Worm (Caenorhabditis elegans) whole organism, midembryonic: ENCODE measurements around the gene prk-2.

Experiments used
- cog-1 ChIP-seq: sonication (generic microtip); optimal IDR thresholded peaks from 2 replicates; lab custom pipeline; 2016; ENCODE audit warnings: missing genetic modification characterization, missing compliant biosample characterization
- flt-1 ChIP-seq: fragments of 200-800 bp; sonication (Bioruptor generic); IDR thresholded peaks from 2 replicates; pipeline ENCODE4 v1.3.6; 2022; ENCODE audit warnings: missing genetic modification characterization, missing compliant biosample characterization
- klf-2 ChIP-seq: fragments of 200-800 bp; sonication (Bioruptor generic); conservative IDR thresholded peaks from 2 replicates; pipeline ENCODE4 v1.3.6; 2022; ENCODE audit warnings: missing genetic modification reagents, missing genetic modification characterization, missing compliant biosample characterization
- med-1 ChIP-seq: sonication (generic microtip); optimal IDR thresholded peaks from 2 replicates; lab custom pipeline; 2017; ENCODE audit warnings: missing genetic modification characterization, mild to moderate bottlenecking, missing compliant biosample characterization, antibody characterized with exemption, missing genetic modification reagents; ENCODE audit not compliant: insufficient read depth
- ref-1 ChIP-seq: fragments of 200-800 bp; sonication (Bioruptor generic); conservative IDR thresholded peaks from 2 replicates; pipeline ENCODE4 v1.3.6; 2022; ENCODE audit warnings: missing genetic modification reagents, missing genetic modification characterization, missing compliant biosample characterization
- tab-1 ChIP-seq: fragments of 200-800 bp; sonication (Bioruptor generic); IDR thresholded peaks from 2 replicates; pipeline ENCODE4 v1.3.6; 2022; ENCODE audit warnings: missing genetic modification characterization, missing compliant biosample characterization
- ztf-23 ChIP-seq: fragments of 200-800 bp; sonication (Bioruptor generic); IDR thresholded peaks from 2 replicates; pipeline ENCODE4 v1.3.6; 2022; ENCODE audit warnings: missing genetic modification reagents, missing genetic modification characterization, missing compliant biosample characterization

- TF ChIP-seq cog-1 (tag; lab: Kevin White, UChicago): no peak
- no peak for TF ChIP-seq med-1
- no peak for TF ChIP-seq flt-1
- no peak for TF ChIP-seq ref-1 (GFP tag; lab: Robert Waterston, UW)
- no peak for TF ChIP-seq klf-2 (GFP tag; lab: Robert Waterston, UW)
- TF ChIP-seq tab-1 (GFP tag; lab: Robert Waterston, UW): no peak
- no peak for TF ChIP-seq ztf-23
Observed at ce11 chrIII:3360067-3360466, 9.9 kb downstream of the prk-2 start.
